Worm (Caenorhabditis elegans): ENCODE data around the gene C02F5.2.

The C02F5.2 gene

DNA sequence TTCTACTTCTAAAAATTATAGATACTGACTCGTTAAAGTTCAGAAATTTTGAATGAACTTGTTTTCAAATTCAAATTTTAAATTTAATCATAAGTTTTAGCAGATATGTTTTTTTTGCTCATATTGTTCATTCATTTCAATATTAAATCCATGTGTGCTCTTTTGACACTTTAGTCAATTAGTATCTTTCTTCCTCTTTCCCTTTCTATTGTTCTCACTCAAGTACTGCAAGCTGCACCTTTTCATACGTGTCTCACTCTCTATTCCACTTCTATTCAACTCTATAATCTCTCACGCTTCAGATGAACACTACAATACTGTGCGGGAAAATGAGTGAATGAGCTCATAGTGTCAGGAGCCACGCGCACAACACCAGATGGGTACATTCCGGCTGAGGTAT lies 31.5 kb upstream of the C02F5.2 start, which contains the start of gene C30A5.16:
Gene C30A5.16 (plus strand): TSS at position 301 of the 400 bp plus-strand sequence.
- no peak for TF ChIP-seq nhr-11 (tag; optimal IDR thresholded peaks at IDR 0.05)
- TF ChIP-seq dpl-1 (GFP tag; optimal IDR thresholded peaks at IDR 0.05) = no peak
- TF ChIP-seq ets-5 (GFP tag; IDR thresholded peaks at IDR 0.05) = no peak
- no peak for TF ChIP-seq elt-2 (tag; optimal IDR thresholded peaks at IDR 0.05)
- TF ChIP-seq jun-1 (tag; optimal IDR thresholded peaks at IDR 0.05) = no peak
- TF ChIP-seq lin-14 (GFP tag; optimal IDR thresholded peaks at IDR 0.05) = no peak
- no peak for TF ChIP-seq rnt-1 (tag; optimal IDR thresholded peaks at IDR 0.05)
- no peak for TF ChIP-seq ceh-82 (tag; optimal IDR thresholded peaks at IDR 0.05)
- no peak for TF ChIP-seq egl-13 (tag; optimal IDR thresholded peaks at IDR 0.05)
- TF ChIP-seq lsy-2 (tag; optimal IDR thresholded peaks at IDR 0.05) = no peak
- TF ChIP-seq mef-2 (tag; optimal IDR thresholded peaks at IDR 0.05) = no peak
- TF ChIP-seq efl-1 (optimal IDR thresholded peaks at IDR 0.05) = no peak
- peak in 1 of 2 experiments; percentile 34 for TF ChIP-seq efl-1 (GFP tag; optimal IDR thresholded peaks at IDR 0.05 in 1 of 2)
- TF ChIP-seq lin-13 (GFP tag; optimal IDR thresholded peaks at IDR 0.05) = no peak
- TF ChIP-seq fkh-4 (tag; optimal IDR thresholded peaks at IDR 0.05; ENCODE audit: borderline replicate concordance) = no peak
- no peak for TF ChIP-seq hlh-4 (tag; optimal IDR thresholded peaks at IDR 0.05)
- TF ChIP-seq dsc-1 (tag; optimal IDR thresholded peaks at IDR 0.05) = peak; percentile 11
- TF ChIP-seq mep-1 (tag; optimal IDR thresholded peaks at IDR 0.05) = no peak

DNA sequence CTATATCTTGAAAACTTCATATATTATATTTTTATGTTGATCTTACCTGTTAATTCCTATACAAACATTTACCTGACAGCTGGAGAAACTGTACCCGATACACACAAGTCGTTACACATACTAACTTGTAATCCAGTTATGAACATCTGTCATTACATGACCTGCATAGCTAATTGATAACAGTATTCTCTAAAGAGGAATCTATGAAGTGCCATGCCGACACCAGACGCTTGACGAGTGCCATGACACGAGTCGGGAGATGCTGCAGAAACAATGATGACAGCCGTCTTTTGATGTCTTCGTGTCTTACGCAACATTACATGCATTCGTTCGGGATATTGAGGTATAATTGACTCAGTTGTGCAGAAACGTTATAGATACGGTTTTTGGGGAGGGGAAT lies 29.3 kb upstream of the C02F5.2 start:
- TF ChIP-seq elt-3 (tag; optimal IDR thresholded peaks at IDR 0.05) (no peak), nhr-71 (tag; optimal IDR thresholded peaks at IDR 0.05) (no peak), unc-86 (tag; optimal IDR thresholded peaks at IDR 0.05) (peak; percentile 79), pqm-1 (tag; optimal IDR thresholded peaks at IDR 0.05) (no peak), tbx-2 (tag; optimal IDR thresholded peaks at IDR 0.05) (peak; percentile 6), ztf-11 (tag; optimal IDR thresholded peaks at IDR 0.05) (peak in 1 of 2 experiments; percentile 57), C34B4.2 (tag; optimal IDR thresholded peaks at IDR 0.05) (no peak)

DNA sequence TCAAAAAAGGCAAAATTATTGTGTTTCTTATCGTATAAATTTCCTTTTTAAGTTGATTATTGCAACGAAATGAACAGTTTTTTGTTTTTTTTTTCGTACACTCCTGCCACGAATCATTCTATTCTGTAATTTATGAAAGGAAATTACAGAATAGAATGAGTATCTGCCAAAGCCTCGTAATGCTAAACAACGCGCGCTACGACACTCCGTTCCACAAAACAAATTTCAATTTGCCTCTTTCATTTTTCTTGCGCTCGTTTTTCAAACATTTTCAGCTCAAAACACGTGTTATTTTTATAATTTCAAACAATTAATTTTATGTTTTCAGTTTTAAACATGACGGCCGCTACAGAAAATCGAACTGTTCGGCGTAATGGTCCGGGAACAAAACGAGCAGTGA lies 24.6 kb upstream of the C02F5.2 start, which contains the start of gene mob-4:
Gene mob-4 (plus strand): TSS at position 329 of the 400 bp plus-strand sequence.
- TF ChIP-seq ceh-90 (tag; optimal IDR thresholded peaks at IDR 0.05) = no peak
- peak; percentile 6 for TF ChIP-seq snu-23 (GFP tag; optimal IDR thresholded peaks at IDR 0.05)
- TF ChIP-seq efl-1 (optimal IDR thresholded peaks at IDR 0.05) = peak in 1 of 2 experiments; percentile 17
- peak; percentile 25 to 62 for TF ChIP-seq efl-1 (GFP tag; optimal IDR thresholded peaks at IDR 0.05 in 1 of 2)
- TF ChIP-seq ceh-82 (tag; optimal IDR thresholded peaks at IDR 0.05) = no peak
- TF ChIP-seq lsy-2 (tag; optimal IDR thresholded peaks at IDR 0.05) = peak in 1 of 2 experiments; percentile 26
- TF ChIP-seq ces-1 (GFP tag; optimal IDR thresholded peaks at IDR 0.05) = no peak
- peak in 1 of 3 experiments; percentile 33 for TF ChIP-seq dpl-1 (GFP tag; optimal IDR thresholded peaks at IDR 0.05)
- no peak for TF ChIP-seq nhr-20 (tag; optimal IDR thresholded peaks at IDR 0.05)
- no peak for TF ChIP-seq nhr-71 (tag; optimal IDR thresholded peaks at IDR 0.05)
- TF ChIP-seq ceh-63 (GFP tag; optimal IDR thresholded peaks at IDR 0.05) = no peak

- no peak for TF ChIP-seq ztf-4 (tag; optimal IDR thresholded peaks at IDR 0.05)
- no peak for TF ChIP-seq ceh-82 (tag; optimal IDR thresholded peaks at IDR 0.05)
- TF ChIP-seq irx-1 (tag; optimal IDR thresholded peaks at IDR 0.05) = no peak
- TF ChIP-seq pqm-1 (tag; optimal IDR thresholded peaks at IDR 0.05) = no peak
- no peak for TF ChIP-seq alr-1 (tag; optimal IDR thresholded peaks at IDR 0.05; ENCODE audit: borderline replicate concordance)
- TF ChIP-seq nhr-71 (tag; optimal IDR thresholded peaks at IDR 0.05) = no peak
- TF ChIP-seq ama-1 (optimal IDR thresholded peaks at IDR 0.05) = no peak
- TF ChIP-seq lin-13 (GFP tag; optimal IDR thresholded peaks at IDR 0.05) = no peak
- no peak for TF ChIP-seq nhr-84 (tag; optimal IDR thresholded peaks at IDR 0.05)
- TF ChIP-seq lsy-2 (tag; optimal IDR thresholded peaks at IDR 0.05) = no peak
- no peak for TF ChIP-seq nhr-90 (tag; optimal IDR thresholded peaks at IDR 0.05; ENCODE audit: poor library complexity)
- TF ChIP-seq nhr-19 (GFP tag; conservative IDR thresholded peaks at IDR 0.05) = no peak
- TF ChIP-seq efl-3 (GFP tag; optimal IDR thresholded peaks at IDR 0.05) = no peak
- TF ChIP-seq lin-15B (tag; optimal IDR thresholded peaks at IDR 0.05) = no peak
- TF ChIP-seq skn-1 (tag; optimal IDR thresholded peaks at IDR 0.05) = no peak
- no peak for TF ChIP-seq ceh-8 (GFP tag; optimal IDR thresholded peaks at IDR 0.05)
- TF ChIP-seq snu-23 (GFP tag; optimal IDR thresholded peaks at IDR 0.05) = no peak
- no peak for TF ChIP-seq C16A3.4 (tag; optimal IDR thresholded peaks at IDR 0.05)
Measured at ce11 chrIII:8226178-8226577, 23.2 kb upstream of the C02F5.2 start, which contains the start of gene rfs-1. TSS of gene rfs-1 (plus strand) at chrIII:8226478.
